Worm (Caenorhabditis elegans): ENCODE measurements around the gene sago-1.

ce11 chrV:6259139-6259538, 44.4 kb upstream of the sago-1 start, which contains the start of gene K08B12.1:
- TF ChIP-seq dao-5 (tag; optimal IDR thresholded peaks at IDR 0.05) (no peak), him-1 (tag; optimal IDR thresholded peaks at IDR 0.05) (no peak), W03F9.2 (tag; optimal IDR thresholded peaks at IDR 0.05) (no peak)
